Fruit fly (Drosophila melanogaster): ENCODE data around the gene btsz.
A peak's percentile ranks its signal among the peaks of the same experiment; 100 is the strongest.

btsz gene

dm6 chr3R:14886011-14886534, 10.8 kb upstream of the btsz start, which contains the start of the genes Rrp6, CG33331 and CG33332 (continued):
- TF ChIP-seq Sox102F (GFP tag; optimal IDR thresholded peaks at IDR 0.05) (no peak), CG11902 (GFP tag; optimal IDR thresholded peaks at IDR 0.05) (peak; percentile 40), net (GFP tag; optimal IDR thresholded peaks at IDR 0.05) (no peak), CG32006 (GFP tag; optimal IDR thresholded peaks at IDR 0.05) (no peak), esn (GFP tag; optimal IDR thresholded peaks at IDR 0.05) (peak; percentile 75), CG10631 (GFP tag; optimal IDR thresholded peaks at IDR 0.05) (no peak), Eip78C (GFP tag) (no peak), svp (GFP tag) (no peak), Met (GFP tag; optimal IDR thresholded peaks at IDR 0.05) (no peak), CG6808 (GFP tag; optimal IDR thresholded peaks at IDR 0.05) (no peak), ss (GFP tag; optimal IDR thresholded peaks at IDR 0.05) (no peak), fd59A (GFP tag; optimal IDR thresholded peaks at IDR 0.05) (no peak), Sox14 (GFP tag; optimal IDR thresholded peaks at IDR 0.05) (peak; percentile 69), lz (GFP tag; optimal IDR thresholded peaks at IDR 0.05) (peak; percentile 65), acj6 (GFP tag; optimal IDR thresholded peaks at IDR 0.05) (peak; percentile 73), CG6163 (GFP tag; IDR thresholded peaks at IDR 0.05) (peak; percentile 47; the same call in 1 of the 3 replicates), topi (GFP tag; optimal IDR thresholded peaks at IDR 0.05) (no peak), CG3919 (GFP tag; optimal IDR thresholded peaks at IDR 0.05) (peak; percentile 80), Sox15 (GFP tag; optimal IDR thresholded peaks at IDR 0.05) (peak; percentile 27), salr (GFP tag; optimal IDR thresholded peaks at IDR 0.05) (peak in 1 of 2 experiments; percentile 6), CG8632 (GFP tag; optimal IDR thresholded peaks at IDR 0.05) (no peak), cyc (GFP tag; optimal IDR thresholded peaks at IDR 0.05) (peak; percentile 64), Ets96B (tag; optimal IDR thresholded peaks at IDR 0.05) (peak; percentile 61), eg (GFP tag; IDR thresholded peaks at IDR 0.05) (no peak; the same call in 1 of the 3 replicates), Gug (GFP tag; IDR thresholded peaks at IDR 0.05) (peak; percentile 41), CG16779 (tag; optimal IDR thresholded peaks at IDR 0.05) (no peak), CG9139 (GFP tag; optimal IDR thresholded peaks at IDR 0.05) (no peak), CG31627 (GFP tag; optimal IDR thresholded peaks at IDR 0.05) (peak; percentile 76), CG4318 (GFP tag; optimal IDR thresholded peaks at IDR 0.05) (no peak), CG7368 (GFP tag; optimal IDR thresholded peaks at IDR 0.05) (no peak), CG6276 (GFP tag; optimal IDR thresholded peaks at IDR 0.05) (no peak), CG15336 (GFP tag; IDR thresholded peaks at IDR 0.05) (peak; percentile 66), Eip93F (GFP tag; optimal IDR thresholded peaks at IDR 0.05) (no peak)

- TF ChIP-seq CG11902 (GFP tag; optimal IDR thresholded peaks at IDR 0.05) (no peak), CG6854 (GFP tag; optimal IDR thresholded peaks at IDR 0.05) (no peak), cyc (GFP tag; optimal IDR thresholded peaks at IDR 0.05) (no peak), salr (GFP tag; optimal IDR thresholded peaks at IDR 0.05) (no peak), acj6 (GFP tag; optimal IDR thresholded peaks at IDR 0.05) (no peak), Blimp-1 (GFP tag; optimal IDR thresholded peaks at IDR 0.05) (no peak), CG16779 (tag; optimal IDR thresholded peaks at IDR 0.05) (no peak), CG6276 (GFP tag; optimal IDR thresholded peaks at IDR 0.05) (no peak), CG10669 (GFP tag; optimal IDR thresholded peaks at IDR 0.05) (no peak), Ets21C (GFP tag; optimal IDR thresholded peaks at IDR 0.05) (no peak), esn (GFP tag; optimal IDR thresholded peaks at IDR 0.05) (no peak), Hr4 (GFP tag; optimal IDR thresholded peaks at IDR 0.05) (no peak), CG6792 (GFP tag; optimal IDR thresholded peaks at IDR 0.05) (no peak), Lpt (GFP tag; optimal IDR thresholded peaks at IDR 0.05) (no peak), ss (GFP tag; optimal IDR thresholded peaks at IDR 0.05) (no peak), fd59A (GFP tag; optimal IDR thresholded peaks at IDR 0.05) (no peak), CG11294 (GFP tag; IDR thresholded peaks at IDR 0.05) (no peak), spab (GFP tag; optimal IDR thresholded peaks at IDR 0.05) (no peak), CG1621 (tag; optimal IDR thresholded peaks at IDR 0.05) (no peak)
These were observed 5.6 kb upstream of the btsz start for dm6 chr3R:14880861-14881260.

All from whole organism, prepupa.